Worm (Caenorhabditis elegans): Measurements from ENCODE around the gene F25B5.5.

F25B5.5 gene

DNA sequence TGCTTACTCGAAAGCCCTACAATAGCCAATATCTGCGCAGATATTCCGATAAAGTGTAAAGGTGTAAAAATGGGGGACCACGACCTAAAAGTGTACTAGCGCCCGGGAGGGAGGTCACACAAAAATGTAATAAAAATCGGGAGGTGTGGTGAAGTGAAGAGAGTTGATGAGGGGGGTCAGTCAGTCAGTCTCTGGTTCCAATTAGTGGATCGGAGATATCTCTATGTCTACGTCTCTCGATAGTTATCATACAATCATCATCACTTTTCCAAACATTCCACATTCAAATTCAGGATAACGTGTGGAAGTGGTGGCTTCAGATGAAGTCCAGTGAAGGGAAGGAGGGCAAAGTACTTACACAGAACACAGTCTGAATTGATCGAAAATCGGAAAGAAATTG, 30.1 kb upstream of the F25B5.5 start:
- TF ChIP-seq W03F9.2 (tag; optimal IDR thresholded peaks at IDR 0.05) (no peak), him-1 (tag; optimal IDR thresholded peaks at IDR 0.05) (no peak), dao-5 (tag; optimal IDR thresholded peaks at IDR 0.05) (no peak)

DNA sequence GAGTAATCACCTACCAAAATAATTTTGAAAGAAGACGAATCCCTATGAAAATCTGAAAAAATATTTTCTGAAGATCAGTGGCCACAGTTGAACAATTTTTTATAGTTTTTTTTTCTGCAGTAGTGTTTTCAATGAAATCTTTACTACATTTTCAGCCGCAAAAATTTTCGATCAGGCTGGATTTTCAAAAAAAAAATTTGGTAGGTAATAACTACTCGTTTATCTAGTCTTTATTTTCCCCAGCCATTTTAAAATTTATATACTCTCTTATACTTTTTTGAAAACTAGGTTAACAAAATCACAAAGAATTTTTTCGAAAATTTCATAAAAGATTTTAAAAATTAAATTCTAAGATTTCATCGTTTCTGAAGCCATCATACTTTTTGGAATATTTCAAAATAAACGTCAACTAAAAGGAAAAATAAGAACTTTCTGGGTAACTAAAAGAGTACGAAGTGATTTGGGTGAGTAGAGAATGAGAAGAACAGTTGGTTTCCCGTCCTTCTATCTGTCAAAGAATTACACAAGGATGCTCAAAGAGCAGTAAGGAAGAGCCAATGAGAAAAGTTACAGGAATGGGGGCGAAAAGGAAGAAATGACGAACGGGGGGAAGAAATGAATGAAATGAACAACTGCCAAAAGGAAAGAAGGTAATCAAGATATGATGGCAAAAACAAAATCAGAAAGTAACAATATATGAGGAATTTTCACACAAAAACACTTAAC, 29.2 kb upstream of the F25B5.5 start, which contains the start of gene mlp-1:
mlp-1 (minus strand) TSS at position 51 of the 726 bp plus-strand sequence.
- no peak for TF ChIP-seq dao-5 (tag; optimal IDR thresholded peaks at IDR 0.05)
- TF ChIP-seq him-1 (tag; optimal IDR thresholded peaks at IDR 0.05) = no peak
- TF ChIP-seq W03F9.2 (tag; optimal IDR thresholded peaks at IDR 0.05) = no peak

DNA sequence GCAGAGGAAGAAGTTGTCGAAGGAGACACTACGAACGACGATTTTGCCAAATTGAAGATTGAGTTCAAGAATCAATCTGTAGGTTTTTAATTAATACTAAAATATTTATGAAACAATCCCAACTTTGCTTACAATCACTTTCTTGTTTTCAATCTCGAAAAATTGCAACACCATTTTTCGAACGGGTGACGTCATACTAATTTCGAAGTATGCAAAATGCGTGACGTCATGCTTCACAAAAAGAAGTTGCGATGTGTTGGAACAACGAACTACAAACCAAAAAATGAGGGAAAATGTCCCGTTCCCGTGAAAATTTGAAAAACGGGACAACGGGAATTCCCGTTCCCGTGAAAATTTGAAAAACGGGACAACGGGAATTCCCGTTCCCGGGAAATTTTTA, 21.7 kb upstream of the F25B5.5 start:
- TF ChIP-seq dao-5 (tag; optimal IDR thresholded peaks at IDR 0.05) (no peak), W03F9.2 (tag; optimal IDR thresholded peaks at IDR 0.05) (no peak), him-1 (tag; optimal IDR thresholded peaks at IDR 0.05) (no peak)

DNA sequence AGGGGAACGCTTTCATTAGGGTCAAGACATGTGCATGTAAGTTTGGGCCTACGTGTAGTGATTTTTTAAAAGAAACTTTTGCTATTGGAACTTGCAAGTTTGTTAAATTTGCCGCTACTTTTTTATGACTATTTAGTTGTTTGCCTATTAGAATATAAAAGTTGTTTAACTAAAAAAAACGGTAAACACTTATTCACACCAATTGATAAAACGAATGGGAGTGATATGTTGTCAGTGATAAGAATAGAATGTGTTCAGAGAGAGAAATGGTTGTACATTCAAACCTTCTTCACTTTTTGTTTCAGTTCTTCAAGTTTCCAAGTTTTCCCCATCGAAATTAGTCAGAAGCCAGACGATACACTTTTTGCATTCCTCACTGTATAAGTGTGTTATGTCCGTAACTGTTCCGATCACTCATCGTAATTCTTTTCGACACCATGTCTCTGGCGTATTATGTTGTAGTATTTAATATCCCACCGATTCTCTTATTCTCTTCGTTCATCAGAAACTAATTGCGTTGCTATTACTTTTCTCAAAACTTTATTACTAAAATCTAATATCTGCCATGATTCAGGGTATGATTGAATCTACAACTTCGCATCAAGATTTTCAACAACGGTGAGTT, 20.0 kb upstream of the F25B5.5 start, which contains the start of gene dct-6:
dct-6 (plus strand) TSS at position 575 of the 625 bp plus-strand sequence.
- no peak for TF ChIP-seq W03F9.2 (tag; optimal IDR thresholded peaks at IDR 0.05)
- no peak for TF ChIP-seq him-1 (tag; optimal IDR thresholded peaks at IDR 0.05)
- no peak for TF ChIP-seq dao-5 (tag; optimal IDR thresholded peaks at IDR 0.05)

DNA sequence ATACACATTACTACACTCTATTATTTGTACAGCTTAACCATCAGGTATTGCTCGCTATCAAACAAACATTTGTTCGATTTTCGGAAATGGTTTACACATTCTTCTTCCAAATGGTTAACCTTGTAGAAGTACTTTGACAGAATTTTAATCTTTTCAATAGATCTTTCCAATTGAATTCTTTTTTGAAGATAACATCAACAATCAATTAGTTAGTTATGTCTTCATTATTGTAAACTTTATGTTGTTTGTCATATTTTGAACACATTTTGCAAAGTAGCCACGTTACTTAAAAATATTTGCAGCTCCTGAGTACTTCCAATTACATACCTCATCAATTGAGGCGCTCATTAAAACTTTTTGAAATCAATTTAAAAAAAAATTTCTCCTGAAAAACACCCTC, 19.4 kb upstream of the F25B5.5 start:
- TF ChIP-seq W03F9.2 (tag; optimal IDR thresholded peaks at IDR 0.05) (no peak), him-1 (tag; optimal IDR thresholded peaks at IDR 0.05) (no peak), dao-5 (tag; optimal IDR thresholded peaks at IDR 0.05) (no peak)

DNA sequence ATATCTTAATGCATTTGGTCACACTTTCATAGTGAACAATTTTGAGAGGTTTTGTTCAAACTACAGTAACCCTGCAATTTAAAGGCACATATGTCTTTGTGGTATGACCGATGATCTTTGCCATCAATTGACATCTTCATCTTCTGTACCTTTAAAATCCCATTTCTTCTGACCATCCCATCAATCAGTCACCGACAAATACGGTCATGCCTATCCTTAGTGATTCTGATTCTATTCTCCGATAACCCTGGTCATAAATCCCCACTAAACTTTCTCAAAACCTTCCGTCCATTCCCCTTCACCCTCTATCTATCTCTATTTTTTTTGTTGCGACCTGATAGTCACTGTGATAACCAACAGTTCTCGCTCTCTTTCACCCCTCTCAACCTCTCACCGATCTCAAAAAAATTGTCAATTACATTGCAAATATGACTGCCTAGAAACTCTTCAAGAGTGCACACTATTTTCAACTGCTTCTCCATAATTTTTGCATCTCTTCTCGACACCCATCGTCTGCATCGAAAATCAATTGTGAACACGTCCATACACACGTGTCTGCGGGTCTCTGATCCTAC, 18.2 kb upstream of the F25B5.5 start:
- TF ChIP-seq W03F9.2 (tag; optimal IDR thresholded peaks at IDR 0.05) = no peak
- no peak for TF ChIP-seq dao-5 (tag; optimal IDR thresholded peaks at IDR 0.05)

DNA sequence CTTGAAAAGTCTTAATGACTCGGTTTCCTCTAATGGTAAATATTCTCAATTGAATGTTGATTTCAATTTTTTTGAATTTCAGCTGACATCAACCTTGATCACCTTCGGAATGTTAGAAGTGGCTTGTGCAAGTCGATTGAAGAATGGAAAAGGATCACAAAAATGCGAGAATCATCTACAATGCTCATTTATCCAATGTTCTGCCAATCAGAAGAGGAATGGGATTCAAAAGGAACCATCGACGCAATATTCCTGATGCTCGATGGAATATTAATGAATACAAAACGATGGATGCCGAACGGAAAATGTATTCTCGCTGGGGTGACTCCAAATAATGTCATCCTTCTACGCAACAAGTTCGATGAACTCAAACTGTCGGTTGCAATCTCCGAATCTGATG, 15.6 kb upstream of the F25B5.5 start:
- TF ChIP-seq W03F9.2 (tag; optimal IDR thresholded peaks at IDR 0.05) (no peak), him-1 (tag; optimal IDR thresholded peaks at IDR 0.05) (no peak), dao-5 (tag; optimal IDR thresholded peaks at IDR 0.05) (no peak)

DNA sequence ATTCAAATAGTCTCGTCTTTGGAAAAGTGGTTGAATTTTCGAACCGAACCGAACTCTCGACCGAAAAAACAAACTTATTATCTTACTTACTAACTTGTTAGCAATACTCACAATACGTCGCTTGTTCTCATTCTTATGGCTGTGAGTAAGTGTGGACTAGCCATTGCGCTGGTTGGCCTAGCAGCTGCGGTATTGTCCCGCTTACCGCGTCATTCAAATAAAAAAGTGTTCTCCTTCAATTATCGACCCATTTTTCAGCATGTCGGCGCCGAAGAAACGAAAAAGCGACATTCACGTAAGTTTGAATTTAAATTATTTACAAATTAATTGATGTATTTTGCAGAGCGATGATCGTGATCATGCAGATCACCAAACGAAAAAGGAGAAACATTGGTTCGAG, 13.1 kb upstream of the F25B5.5 start:
- TF ChIP-seq dao-5 (tag; optimal IDR thresholded peaks at IDR 0.05) (no peak), W03F9.2 (tag; optimal IDR thresholded peaks at IDR 0.05) (no peak), him-1 (tag; optimal IDR thresholded peaks at IDR 0.05) (no peak)

DNA sequence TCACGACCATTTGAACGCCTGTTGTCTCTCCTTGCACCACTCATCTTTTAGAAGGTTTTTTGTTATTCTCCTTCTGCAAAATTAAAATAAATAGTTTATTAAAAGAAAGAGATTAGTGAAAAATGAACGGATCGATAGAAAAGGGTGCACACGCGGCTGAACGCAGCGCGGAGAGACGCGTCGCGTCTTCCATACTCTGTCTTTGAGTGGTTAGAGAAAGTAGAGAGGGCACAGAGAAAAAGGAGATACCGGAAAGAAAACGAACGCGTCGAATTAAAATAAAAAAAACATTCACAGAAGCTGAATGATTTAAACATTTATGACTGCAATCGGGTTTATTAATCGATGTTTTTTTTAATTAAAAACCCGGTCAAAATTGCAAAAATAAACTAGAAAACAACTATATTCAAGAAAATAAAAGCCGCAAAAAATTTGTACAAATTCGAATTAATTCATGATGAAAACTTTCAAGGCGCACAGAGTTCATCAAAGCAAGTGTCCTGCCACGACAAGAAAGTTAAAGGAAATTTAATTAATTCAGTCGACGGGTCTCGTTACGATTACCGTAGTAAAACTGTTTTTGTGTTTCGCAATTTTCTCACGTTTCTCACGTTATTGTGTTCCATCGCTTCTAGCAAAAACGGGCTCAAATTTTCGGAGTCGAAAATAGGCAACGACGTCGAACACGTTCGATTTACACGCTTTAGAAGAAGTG, 12.4 kb upstream of the F25B5.5 start, which contains the start of the genes nono-1 and nop-1:
nono-1 (minus strand) TSS at position 75 of the 715 bp plus-strand sequence.
nop-1 (plus strand) TSS at position 551 of the 715 bp plus-strand sequence.
- TF ChIP-seq him-1 (tag; optimal IDR thresholded peaks at IDR 0.05) (no peak), dao-5 (tag; optimal IDR thresholded peaks at IDR 0.05) (no peak), W03F9.2 (tag; optimal IDR thresholded peaks at IDR 0.05) (peak; percentile 51)

DNA sequence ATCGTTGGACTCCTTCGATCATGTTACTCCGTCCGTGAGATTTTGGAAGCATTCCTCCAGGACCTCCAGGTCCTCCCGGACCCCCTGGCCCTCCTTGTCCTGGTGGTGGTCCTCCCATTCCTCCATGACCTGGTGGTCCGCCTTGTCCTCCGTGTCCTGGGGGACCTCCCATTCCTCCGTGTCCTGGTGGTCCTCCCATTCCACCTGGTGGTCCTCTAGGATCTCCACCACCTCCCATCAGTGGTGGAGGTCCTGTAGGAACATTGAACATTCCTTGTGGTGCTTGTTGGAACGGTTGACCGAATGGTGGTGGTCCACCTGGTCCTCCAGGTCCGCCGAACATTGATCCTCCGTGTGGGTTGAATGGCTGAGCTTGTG, 8.0 kb upstream of the F25B5.5 start:
- TF ChIP-seq dao-5 (tag; optimal IDR thresholded peaks at IDR 0.05) (no peak), him-1 (tag; optimal IDR thresholded peaks at IDR 0.05) (no peak), W03F9.2 (tag; optimal IDR thresholded peaks at IDR 0.05) (no peak)

DNA sequence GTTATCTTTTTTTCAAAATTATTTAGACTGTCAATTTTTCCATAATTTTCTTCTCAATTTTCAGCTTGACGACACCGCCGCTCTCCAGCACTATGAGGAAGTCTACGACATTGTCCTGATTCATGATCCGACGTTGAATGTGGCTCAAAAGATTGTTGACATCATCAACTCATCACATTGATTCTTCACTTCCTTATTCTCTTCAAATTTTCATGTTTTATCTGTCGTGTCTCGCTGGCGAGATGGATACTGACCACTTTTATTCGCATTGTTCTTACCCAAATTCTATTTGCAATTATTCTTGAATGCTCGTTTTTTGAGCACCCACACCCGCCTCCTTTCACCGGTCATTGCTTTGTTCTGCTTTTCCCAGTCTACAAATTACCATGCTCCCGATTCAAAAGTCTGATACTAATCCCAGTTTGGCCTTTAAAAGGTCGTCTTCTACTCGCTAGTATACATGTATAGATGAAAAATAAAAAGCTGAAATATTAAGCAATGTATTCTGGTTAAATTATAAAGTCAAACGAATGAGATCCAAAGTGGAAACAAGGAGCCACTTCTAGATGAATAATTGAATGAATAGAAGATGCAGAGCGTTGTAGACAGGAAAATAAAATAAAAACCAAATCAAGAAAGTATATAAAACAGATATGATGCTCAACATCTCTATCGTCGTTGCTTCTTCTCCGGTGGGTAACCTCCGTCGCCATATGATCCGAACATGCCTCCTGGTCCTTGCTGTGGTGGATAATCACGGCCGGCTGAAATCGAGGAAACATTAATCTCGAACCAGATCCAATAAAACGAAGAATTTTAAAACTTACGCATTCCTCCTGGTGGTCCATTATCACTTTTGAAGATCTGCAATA, 7.4 kb upstream of the F25B5.5 start:
- TF ChIP-seq dao-5 (tag; optimal IDR thresholded peaks at IDR 0.05) (no peak), W03F9.2 (tag; optimal IDR thresholded peaks at IDR 0.05) (no peak), him-1 (tag; optimal IDR thresholded peaks at IDR 0.05) (no peak)

DNA sequence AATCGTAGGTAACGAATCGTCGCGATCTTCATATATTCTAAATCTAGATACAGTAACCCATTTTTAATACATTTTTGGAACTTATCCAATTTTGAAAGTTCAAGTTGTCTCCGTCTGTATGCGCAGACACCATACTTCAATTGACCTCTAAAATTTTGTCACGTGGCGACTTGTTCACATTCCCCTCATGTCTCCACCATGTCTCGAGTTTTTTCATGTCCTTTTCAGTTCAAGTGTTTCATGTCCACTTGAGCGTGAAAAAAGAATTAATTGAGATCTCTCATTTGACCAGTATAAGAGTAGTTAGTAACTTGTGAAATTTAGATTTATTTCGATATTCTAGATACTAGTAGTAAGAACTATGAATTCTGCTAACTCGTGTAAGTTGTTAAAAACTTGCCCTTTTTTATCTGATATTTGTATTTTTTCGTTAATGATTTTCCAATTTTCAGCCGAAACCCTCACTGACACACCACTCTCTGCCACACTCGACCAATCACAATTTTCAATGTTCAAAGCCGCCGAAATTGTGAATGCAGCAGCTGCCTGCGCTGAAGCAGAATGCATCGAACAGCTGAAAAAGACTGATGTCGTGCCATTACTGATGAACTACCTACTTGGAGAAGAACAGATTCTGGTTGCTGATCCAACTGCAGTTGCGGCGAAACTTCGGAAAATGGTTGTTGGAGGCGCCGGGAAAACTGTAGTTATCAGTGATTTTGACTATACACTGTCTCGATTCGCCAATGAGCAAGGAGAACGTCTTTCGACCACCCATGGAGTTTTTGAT, 5.9 kb upstream of the F25B5.5 start:
- TF ChIP-seq dao-5 (tag; optimal IDR thresholded peaks at IDR 0.05) = no peak
- no peak for TF ChIP-seq him-1 (tag; optimal IDR thresholded peaks at IDR 0.05)
- no peak for TF ChIP-seq W03F9.2 (tag; optimal IDR thresholded peaks at IDR 0.05)

Data from whole organism, L4/young adult.